Worm (Caenorhabditis elegans) whole organism, L4 larva: ENCODE measurements around the gene acs-22.
A peak's percentile ranks its signal among the peaks of the same experiment; 100 is the strongest.

Source experiments
- D1046.2 ChIP-seq: fragments of 200-800 bp; sonication (Bioruptor generic); IDR thresholded peaks from 2 replicates; pipeline ENCODE4 v1.3.6; 2022; ENCODE audit warnings: missing genetic modification characterization, missing compliant biosample characterization
- F26F4.8 ChIP-seq: fragments of 200-800 bp; sonication (Bioruptor generic); conservative IDR thresholded peaks from 2 replicates; pipeline ENCODE4 v1.3.6; 2022; ENCODE audit warnings: missing genetic modification characterization, missing compliant biosample characterization
- F44E2.7 ChIP-seq: fragments of 200-800 bp; sonication (Bioruptor generic); IDR thresholded peaks from 2 replicates; pipeline ENCODE4 v2.1.2; 2022; ENCODE audit warnings: missing genetic modification characterization, missing compliant biosample characterization
- R02D3.7 ChIP-seq: fragments of 150-350 bp; sonication (generic microtip); optimal IDR thresholded peaks from 3 replicates; lab custom pipeline; 2014; ENCODE audit warnings: missing biosample characterization, missing genetic modification characterization
- T20F7.1 ChIP-seq: fragments of 200-800 bp; sonication (Bioruptor generic); optimal IDR thresholded peaks from 2 replicates; lab custom pipeline; 2018; ENCODE audit warnings: mild to moderate bottlenecking, missing genetic modification characterization, missing compliant biosample characterization
- T26A8.4 ChIP-seq: fragments of 200-800 bp; sonication (Bioruptor generic); IDR thresholded peaks from 2 replicates; pipeline ENCODE4 v1.3.6; 2022; ENCODE audit warnings: missing genetic modification characterization, missing compliant biosample characterization
- Y105C5A.15 ChIP-seq: fragments of 200-800 bp; sonication (Bioruptor generic); IDR thresholded peaks from 2 replicates; pipeline ENCODE4 v1.3.6; 2022; ENCODE audit warnings: missing genetic modification characterization, missing compliant biosample characterization
- aha-1 ChIP-seq: fragments of 150-350 bp; peaks from one replicate; lab custom pipeline; 2014; ENCODE audit warnings: missing biosample characterization, missing genetic modification characterization
- aly-2 ChIP-seq: sonication (generic microtip); optimal IDR thresholded peaks from 2 replicates; lab custom pipeline; 2018; ENCODE audit warnings: missing biosample characterization, missing genetic modification characterization
- arid-1 ChIP-seq: fragments of 200-800 bp; sonication (Bioruptor generic); conservative IDR thresholded peaks from 2 replicates; pipeline ENCODE4 v1.3.6; 2022; ENCODE audit warnings: missing genetic modification reagents, missing genetic modification characterization, missing compliant biosample characterization
- ces-1 ChIP-seq: fragments of 150-350 bp; sonication (generic microtip); optimal IDR thresholded peaks from 4 replicates; lab custom pipeline; 2014; ENCODE audit warnings: missing biosample characterization, missing genetic modification reagents, missing genetic modification characterization
- daf-12 ChIP-seq: fragments of 150-350 bp; optimal IDR thresholded peaks from 2 replicates; lab custom pipeline; 2014; ENCODE audit warnings: missing biosample characterization, missing genetic modification reagents, missing genetic modification characterization
- daf-16 ChIP-seq, 3 experiments: sonication (generic microtip); optimal IDR thresholded peaks; 2 replicates each; lab custom pipeline; 2016 to 2017; ENCODE audit warnings: missing genetic modification characterization in 3 of 3, missing genetic modification reagents in 3 of 3, mild to moderate bottlenecking in 2 of 3, missing compliant biosample characterization in 2 of 3, missing biosample characterization in 1 of 3, moderate library complexity in 1 of 3
- dmd-9 ChIP-seq: fragments of 200-800 bp; sonication (Bioruptor generic); IDR thresholded peaks from 2 replicates; pipeline ENCODE4 v1.3.6; 2022; ENCODE audit warnings: missing genetic modification reagents, missing genetic modification characterization, missing compliant biosample characterization
- dve-1 ChIP-seq: sonication (generic microtip); optimal IDR thresholded peaks from 2 replicates; lab custom pipeline; 2017; ENCODE audit warnings: antibody characterized with exemption, mild to moderate bottlenecking, missing genetic modification characterization, missing compliant biosample characterization; ENCODE audit not compliant: insufficient read depth
- egl-27 ChIP-seq: sonication (generic microtip); optimal IDR thresholded peaks from 3 replicates; lab custom pipeline; 2017; ENCODE audit warnings: missing biosample characterization, missing genetic modification reagents, missing genetic modification characterization
- egl-43 ChIP-seq: fragments of 200-800 bp; sonication (Bioruptor generic); IDR thresholded peaks from 2 replicates; pipeline ENCODE4 v1.3.6; 2022; ENCODE audit warnings: missing genetic modification reagents, missing genetic modification characterization, missing compliant biosample characterization
- fos-1 ChIP-seq: fragments of 150-350 bp; optimal IDR thresholded peaks from 2 replicates; lab custom pipeline; 2014; ENCODE audit warnings: missing biosample characterization, missing genetic modification characterization
- lin-1 ChIP-seq: fragments of 200-800 bp; sonication (Bioruptor generic); IDR thresholded peaks from 2 replicates; pipeline ENCODE4 v1.3.6; 2022; ENCODE audit warnings: missing genetic modification reagents, missing genetic modification characterization, missing compliant biosample characterization
- lin-38 ChIP-seq: fragments of 200-800 bp; sonication (Bioruptor generic); IDR thresholded peaks from 2 replicates; pipeline ENCODE4 v1.3.6; 2022; ENCODE audit warnings: missing genetic modification reagents, missing genetic modification characterization, missing compliant biosample characterization
- lsy-2 ChIP-seq, 2 experiments: fragments of 150-350 bp in 1 of 2; sonication (generic microtip) in 1 of 2; optimal IDR thresholded peaks; 2 replicates each; lab custom pipeline; 2014 to 2017; ENCODE audit warnings: missing biosample characterization in 2 of 2, missing genetic modification characterization in 2 of 2
- madf-5 ChIP-seq, 2 experiments: fragments of 200-800 bp; sonication (Bioruptor generic); IDR thresholded peaks; 2 replicates each; pipeline ENCODE4 v1.3.6; 2022; ENCODE audit warnings: missing compliant biosample characterization in 2 of 2, missing genetic modification characterization in 2 of 2
- mdl-1 ChIP-seq, 2 experiments: fragments of 150-350 bp in 1 of 2; sonication (generic microtip) in 1 of 2; optimal IDR thresholded peaks; 2 replicates each; lab custom pipeline; 2014 to 2017; ENCODE audit warnings: missing biosample characterization in 2 of 2, missing genetic modification characterization in 2 of 2
- nhr-111 ChIP-seq: fragments of 200-800 bp; sonication (Bioruptor generic); optimal IDR thresholded peaks from 2 replicates; lab custom pipeline; 2018; ENCODE audit warnings: mild to moderate bottlenecking, missing genetic modification characterization, missing compliant biosample characterization
- nhr-237 ChIP-seq: sonication (generic microtip); optimal IDR thresholded peaks from 2 replicates; lab custom pipeline; 2017; ENCODE audit warnings: missing biosample characterization, missing genetic modification characterization
- nhr-48 ChIP-seq: sonication (generic microtip); optimal IDR thresholded peaks from 2 replicates; lab custom pipeline; 2016; ENCODE audit warnings: mild to moderate bottlenecking, missing genetic modification characterization, missing compliant biosample characterization
- nhr-77 ChIP-seq: fragments of 150-350 bp; optimal IDR thresholded peaks from 2 replicates; lab custom pipeline; 2014; ENCODE audit warnings: missing biosample characterization, missing genetic modification characterization
- set-16 ChIP-seq: fragments of 200-800 bp; sonication (Bioruptor generic); IDR thresholded peaks from 2 replicates; pipeline ENCODE4 v1.3.6; 2022; ENCODE audit warnings: missing genetic modification reagents, missing genetic modification characterization, missing compliant biosample characterization
- snpc-4 ChIP-seq: fragments of 150-350 bp; optimal IDR thresholded peaks from 2 replicates; lab custom pipeline; 2014; ENCODE audit warnings: missing biosample characterization, missing genetic modification characterization
- tag-97 ChIP-seq: fragments of 200-800 bp; sonication (Bioruptor generic); IDR thresholded peaks from 2 replicates; pipeline ENCODE4 v1.3.6; 2022; ENCODE audit warnings: missing genetic modification characterization, missing compliant biosample characterization
- tra-1 ChIP-seq: fragments of 200-800 bp; sonication (Bioruptor generic); IDR thresholded peaks from 2 replicates; pipeline ENCODE4 v1.3.6; 2022; ENCODE audit warnings: missing genetic modification reagents, missing genetic modification characterization, missing compliant biosample characterization
- zip-11 ChIP-seq: fragments of 200-800 bp; sonication (Bioruptor generic); IDR thresholded peaks from 2 replicates; pipeline ENCODE4 v1.3.6; 2022; ENCODE audit warnings: missing genetic modification characterization, missing compliant biosample characterization
- zip-2 ChIP-seq: fragments of 150-350 bp; optimal IDR thresholded peaks from 2 replicates; lab custom pipeline; 2014; ENCODE audit warnings: missing biosample characterization, missing genetic modification characterization
- ztf-7 ChIP-seq: fragments of 150-350 bp; optimal IDR thresholded peaks from 2 replicates; lab custom pipeline; 2014; ENCODE audit warnings: missing biosample characterization, missing genetic modification characterization

acs-22 gene

ce11 chrX:8925443-8925842 is 5.5 kb upstream of the acs-22 start (continued):
- TF ChIP-seq set-16 (no peak), snpc-4 (tag; lab: Kevin White, UChicago) (no peak)

- TF ChIP-seq nhr-111 (GFP tag; lab: Kevin White, UChicago) (no peak), mdl-1 (tag; optimal IDR thresholded peaks at IDR 0.05; lab: Kevin White, UChicago) (no peak), set-16 (no peak), D1046.2 (GFP tag; lab: Robert Waterston, UW) (no peak), ces-1 (GFP tag; lab: Kevin White, UChicago) (no peak), fos-1 (tag; lab: Kevin White, UChicago) (no peak), dmd-9 (GFP tag; lab: Robert Waterston, UW) (no peak), Y105C5A.15 (GFP tag; lab: Robert Waterston, UW) (no peak), T26A8.4 (GFP tag; lab: Robert Waterston, UW) (no peak), lsy-2 (tag; optimal IDR thresholded peaks at IDR 0.05; lab: Kevin White, UChicago) (no peak), F44E2.7 (GFP tag; lab: Robert Waterston, UW) (no peak), egl-43 (no peak), arid-1 (GFP tag; lab: Robert Waterston, UW) (no peak), egl-27 (no peak), aly-2 (tag; lab: Kevin White, UChicago) (no peak), zip-11 (GFP tag; lab: Robert Waterston, UW) (no peak), nhr-237 (tag; lab: Kevin White, UChicago) (no peak)
Observed at ce11 chrX:8926341-8926740, 4.6 kb upstream of the acs-22 start.

ce11 chrX:8926865-8927264 is 4.1 kb upstream of the acs-22 start:
- peak; percentile 52 for TF ChIP-seq aha-1
- TF ChIP-seq lin-38 (GFP tag; lab: Robert Waterston, UW): no peak
- TF ChIP-seq ztf-7: no peak
- no peak for TF ChIP-seq dve-1 (tag; lab: Kevin White, UChicago)
- no peak for TF ChIP-seq nhr-237 (tag; lab: Kevin White, UChicago)

- TF ChIP-seq tra-1 (GFP tag; lab: Robert Waterston, UW) (no peak), zip-2 (tag; lab: Kevin White, UChicago) (no peak), lin-38 (GFP tag; lab: Robert Waterston, UW) (no peak), F26F4.8 (GFP tag; lab: Robert Waterston, UW) (no peak), madf-5 (GFP tag; IDR thresholded peaks at IDR 0.05; lab: Robert Waterston, UW) (no peak), T20F7.1 (GFP tag; lab: Kevin White, UChicago) (no peak)
Observed at ce11 chrX:8929688-8930087, 1.3 kb upstream of the acs-22 start.

DNA sequence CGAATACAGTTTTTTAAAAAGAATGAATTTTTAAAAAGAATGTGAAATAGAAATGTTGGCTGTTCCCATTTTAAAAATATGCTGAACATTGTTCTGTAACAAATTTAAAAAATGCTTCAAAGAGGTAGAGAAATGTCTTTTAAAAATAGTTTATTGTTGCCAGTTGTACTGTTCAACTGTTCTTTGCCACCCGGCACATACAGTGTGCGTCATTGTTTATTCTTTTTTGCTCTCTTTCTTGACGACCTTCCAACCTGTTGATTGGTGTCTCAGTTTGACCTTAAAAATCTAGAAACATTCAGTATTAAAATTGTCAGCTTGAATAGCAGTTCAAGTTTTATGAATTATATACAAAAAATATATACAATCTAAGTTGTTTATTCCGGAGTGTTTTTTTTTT is 668 bp downstream of the acs-22 start:
- TF ChIP-seq tag-97 (no peak), daf-12 (tag; lab: Kevin White, UChicago) (no peak), nhr-48 (tag; lab: Kevin White, UChicago) (no peak), ces-1 (GFP tag; lab: Kevin White, UChicago) (no peak), lin-38 (GFP tag; lab: Robert Waterston, UW) (no peak), dve-1 (tag; lab: Kevin White, UChicago) (peak; percentile 19), daf-16 (GFP tag; optimal IDR thresholded peaks at IDR 0.05; lab: Kevin White, UChicago) (no peak), daf-16 (tag; optimal IDR thresholded peaks at IDR 0.05; lab: Kevin White, UChicago) (peak; percentile 67), D1046.2 (GFP tag; lab: Robert Waterston, UW) (no peak), lin-1 (no peak), T20F7.1 (GFP tag; lab: Kevin White, UChicago) (no peak), R02D3.7 (no peak), nhr-77 (tag; lab: Kevin White, UChicago) (no peak)
